Fruit fly (Drosophila melanogaster) whole organism, prepupa: ENCODE measurements around the gene Phb1.

Experiments used
- CG11294 ChIP-seq: fragments of 200-800 bp; sonication (Bioruptor generic); IDR thresholded peaks from 2 replicates; pipeline ENCODE4 v1.3.6; 2022; ENCODE audit warnings: missing biosample characterization, missing genetic modification characterization
- CG11762 ChIP-seq: fragments of 200-800 bp; sonication (Bioruptor generic); optimal IDR thresholded peaks from 3 replicates; lab custom pipeline; 2016; ENCODE audit warnings: missing biosample characterization, missing genetic modification characterization; ENCODE audit not compliant: insufficient read depth
- CG11902 ChIP-seq: fragments of 200-800 bp; sonication (Bioruptor generic); optimal IDR thresholded peaks from 3 replicates; lab custom pipeline; 2016; ENCODE audit warnings: missing biosample characterization, missing genetic modification characterization
- CG15336 ChIP-seq: fragments of 200-800 bp; sonication (Bioruptor generic); IDR thresholded peaks from 2 replicates; pipeline ENCODE4 v1.3.6; 2022; ENCODE audit warnings: missing biosample characterization, missing genetic modification characterization
- CG1621 ChIP-seq: fragments of 200-800 bp; sonication (Bioruptor generic); optimal IDR thresholded peaks from 3 replicates; lab custom pipeline; 2018; ENCODE audit warnings: missing biosample characterization, mild to moderate bottlenecking, missing genetic modification characterization
- CG16779 ChIP-seq: fragments of 200-800 bp; sonication (Bioruptor generic); optimal IDR thresholded peaks from 3 replicates; lab custom pipeline; 2017; ENCODE audit warnings: missing biosample characterization, mild to moderate bottlenecking, missing genetic modification characterization
- CG3032 ChIP-seq: fragments of 200-800 bp; optimal IDR thresholded peaks from 2 replicates; lab custom pipeline; 2019; ENCODE audit warnings: missing biosample characterization, mild to moderate bottlenecking, missing genetic modification characterization, moderate library complexity
- CG31627 ChIP-seq: fragments of 200-800 bp; sonication (Bioruptor generic); optimal IDR thresholded peaks from 3 replicates; lab custom pipeline; 2016; ENCODE audit warnings: missing biosample characterization, missing genetic modification characterization
- CG32006 ChIP-seq: fragments of 200-800 bp; sonication (Bioruptor generic); optimal IDR thresholded peaks from 3 replicates; lab custom pipeline; 2017; ENCODE audit warnings: missing biosample characterization, mild to moderate bottlenecking, missing genetic modification characterization
- CG34406 ChIP-seq: fragments of 200-800 bp; sonication (Bioruptor generic); optimal IDR thresholded peaks from 3 replicates; lab custom pipeline; 2016; ENCODE audit warnings: missing biosample characterization, missing genetic modification characterization
- CG3919 ChIP-seq: fragments of 200-800 bp; sonication (Bioruptor generic); optimal IDR thresholded peaks from 3 replicates; lab custom pipeline; 2016; ENCODE audit warnings: missing biosample characterization, missing genetic modification characterization
- CG4318 ChIP-seq: fragments of 200-800 bp; sonication (Bioruptor generic); optimal IDR thresholded peaks from 3 replicates; lab custom pipeline; 2017; ENCODE audit warnings: missing biosample characterization, mild to moderate bottlenecking, missing genetic modification characterization
- CG6163 ChIP-seq: fragments of 200-800 bp; sonication (Bioruptor generic); IDR thresholded peaks from 3 replicates; pipeline ENCODE4 v1.3.6; 2022; ENCODE audit warnings: missing biosample characterization, missing genetic modification characterization
- CG6276 ChIP-seq: fragments of 200-800 bp; sonication (Bioruptor generic); optimal IDR thresholded peaks from 2 replicates; lab custom pipeline; 2017; ENCODE audit warnings: missing biosample characterization, mild to moderate bottlenecking, missing genetic modification characterization
- CG6792 ChIP-seq: fragments of 200-800 bp; sonication (Bioruptor generic); optimal IDR thresholded peaks from 3 replicates; lab custom pipeline; 2016; ENCODE audit warnings: missing biosample characterization, missing genetic modification characterization
- CG6808 ChIP-seq: fragments of 200-800 bp; sonication (Bioruptor generic); optimal IDR thresholded peaks from 3 replicates; lab custom pipeline; 2017; ENCODE audit warnings: missing biosample characterization, missing genetic modification characterization, mild to moderate bottlenecking, moderate library complexity, missing genetic modification reagents
- CG6854 ChIP-seq: fragments of 200-800 bp; sonication (Bioruptor generic); optimal IDR thresholded peaks from 2 replicates; lab custom pipeline; 2017; ENCODE audit warnings: missing biosample characterization, mild to moderate bottlenecking, missing genetic modification characterization
- CG8119 ChIP-seq: fragments of 200-800 bp; sonication (Bioruptor generic); IDR thresholded peaks from 3 replicates; pipeline ENCODE4 v1.3.6; 2022; ENCODE audit warnings: missing biosample characterization, missing genetic modification characterization
- CG8319 ChIP-seq: fragments of 200-800 bp; sonication (Bioruptor generic); optimal IDR thresholded peaks from 3 replicates; lab custom pipeline; 2016; ENCODE audit warnings: missing biosample characterization, missing genetic modification characterization
- CG9139 ChIP-seq: fragments of 200-800 bp; sonication (Bioruptor generic); optimal IDR thresholded peaks from 3 replicates; lab custom pipeline; 2017; ENCODE audit warnings: missing biosample characterization, mild to moderate bottlenecking, missing genetic modification characterization
- Eip75B ChIP-seq: fragments of 200-800 bp; sonication (Bioruptor generic); optimal IDR thresholded peaks from 3 replicates; lab custom pipeline; 2016; ENCODE audit warnings: missing biosample characterization, missing genetic modification characterization
- Eip78C ChIP-seq: fragments of 200-800 bp; sonication (Bioruptor generic); peaks from one replicate; lab custom pipeline; 2016; ENCODE audit warnings: missing biosample characterization, missing genetic modification characterization
- Ets21C ChIP-seq: fragments of 200-800 bp; sonication (Bioruptor generic); optimal IDR thresholded peaks from 3 replicates; lab custom pipeline; 2016; ENCODE audit warnings: missing biosample characterization, missing genetic modification characterization
- Ets96B ChIP-seq: fragments of 200-800 bp; optimal IDR thresholded peaks from 2 replicates; lab custom pipeline; 2019; ENCODE audit warnings: missing biosample characterization, mild to moderate bottlenecking, missing genetic modification characterization, moderate library complexity
- Gug ChIP-seq: fragments of 200-800 bp; sonication (Bioruptor generic); IDR thresholded peaks from 2 replicates; pipeline ENCODE4 v1.3.6; 2022; ENCODE audit warnings: missing biosample characterization, missing genetic modification characterization
- Hr39 ChIP-seq: fragments of 200-800 bp; sonication (Bioruptor generic); optimal IDR thresholded peaks from 2 replicates; lab custom pipeline; 2016; ENCODE audit warnings: missing biosample characterization, missing genetic modification characterization
- Hr4 ChIP-seq: fragments of 200-800 bp; sonication (Bioruptor generic); optimal IDR thresholded peaks from 3 replicates; lab custom pipeline; 2016; ENCODE audit warnings: missing biosample characterization, missing genetic modification characterization
- Lpt ChIP-seq: fragments of 200-800 bp; sonication (Bioruptor generic); optimal IDR thresholded peaks from 3 replicates; lab custom pipeline; 2016; ENCODE audit warnings: missing biosample characterization, missing genetic modification characterization
- Met ChIP-seq: fragments of 200-800 bp; sonication (Bioruptor generic); optimal IDR thresholded peaks from 3 replicates; lab custom pipeline; 2016; ENCODE audit warnings: missing biosample characterization, missing genetic modification characterization
- Sox102F ChIP-seq: fragments of 200-800 bp; sonication (Bioruptor generic); optimal IDR thresholded peaks from 2 replicates; lab custom pipeline; 2016; ENCODE audit warnings: missing biosample characterization, mild to moderate bottlenecking, missing genetic modification characterization
- Sox14 ChIP-seq: fragments of 200-800 bp; sonication (Bioruptor generic); optimal IDR thresholded peaks from 3 replicates; lab custom pipeline; 2016; ENCODE audit warnings: missing biosample characterization, missing genetic modification characterization
- achi ChIP-seq: fragments of 200-800 bp; sonication (Bioruptor generic); optimal IDR thresholded peaks from 3 replicates; lab custom pipeline; 2016; ENCODE audit warnings: missing biosample characterization, missing genetic modification characterization
- cyc ChIP-seq: fragments of 200-800 bp; sonication (Bioruptor generic); optimal IDR thresholded peaks from 3 replicates; lab custom pipeline; 2016; ENCODE audit warnings: missing biosample characterization, missing genetic modification characterization
- dac ChIP-seq: fragments of 200-800 bp; sonication (Bioruptor generic); optimal IDR thresholded peaks from 2 replicates; lab custom pipeline; 2017; ENCODE audit warnings: missing biosample characterization, mild to moderate bottlenecking, missing genetic modification characterization
- dsx ChIP-seq: fragments of 200-800 bp; optimal IDR thresholded peaks from 3 replicates; lab custom pipeline; 2019; ENCODE audit warnings: missing biosample characterization, mild to moderate bottlenecking, missing genetic modification characterization, moderate library complexity; ENCODE audit not compliant: poor library complexity, severe bottlenecking
- esn ChIP-seq: fragments of 200-800 bp; sonication (Bioruptor generic); optimal IDR thresholded peaks from 2 replicates; lab custom pipeline; 2016; ENCODE audit warnings: missing biosample characterization, mild to moderate bottlenecking, missing genetic modification characterization, moderate library complexity
- fd59A ChIP-seq: fragments of 200-800 bp; sonication (Bioruptor generic); optimal IDR thresholded peaks from 2 replicates; lab custom pipeline; 2017; ENCODE audit warnings: missing biosample characterization, mild to moderate bottlenecking, missing genetic modification characterization, missing genetic modification reagents
- fd85E ChIP-seq: fragments of 200-800 bp; sonication (Bioruptor generic); optimal IDR thresholded peaks from 3 replicates; lab custom pipeline; 2016; ENCODE audit warnings: missing biosample characterization, missing genetic modification characterization
- fkh ChIP-seq: fragments of 200-800 bp; sonication (Bioruptor generic); optimal IDR thresholded peaks from 3 replicates; lab custom pipeline; 2017; ENCODE audit warnings: missing biosample characterization, mild to moderate bottlenecking, missing genetic modification characterization, moderate library complexity
- net ChIP-seq: fragments of 200-800 bp; sonication (Bioruptor generic); optimal IDR thresholded peaks from 3 replicates; lab custom pipeline; 2016; ENCODE audit warnings: missing biosample characterization, missing genetic modification characterization
- pdm3 ChIP-seq: fragments of 200-800 bp; sonication (Bioruptor generic); optimal IDR thresholded peaks from 3 replicates; lab custom pipeline; 2016; ENCODE audit warnings: missing biosample characterization, missing genetic modification characterization
- spab ChIP-seq: fragments of 200-800 bp; sonication (Bioruptor generic); optimal IDR thresholded peaks from 2 replicates; lab custom pipeline; 2017; ENCODE audit warnings: missing biosample characterization, mild to moderate bottlenecking, missing genetic modification characterization, missing genetic modification reagents
- ss ChIP-seq, 2 experiments: fragments of 200-800 bp; sonication (Bioruptor generic); optimal IDR thresholded peaks; 2 replicates in 1 of 2; 3 replicates in 1 of 2; lab custom pipeline; 2017 to 2018; ENCODE audit warnings: mild to moderate bottlenecking in 2 of 2, missing biosample characterization in 2 of 2, missing genetic modification characterization in 2 of 2, moderate library complexity in 1 of 2
- svp ChIP-seq: fragments of 200-800 bp; sonication (Bioruptor generic); peaks from one replicate; lab custom pipeline; 2016; ENCODE audit warnings: missing biosample characterization, missing genetic modification characterization
- topi ChIP-seq: fragments of 200-800 bp; sonication (Bioruptor generic); optimal IDR thresholded peaks from 3 replicates; lab custom pipeline; 2016; ENCODE audit warnings: missing biosample characterization, missing genetic modification characterization
- vri ChIP-seq: fragments of 200-800 bp; sonication (Bioruptor generic); optimal IDR thresholded peaks from 3 replicates; lab custom pipeline; 2016; ENCODE audit warnings: missing biosample characterization, mild to moderate bottlenecking, missing genetic modification characterization

The Phb1 gene

DNA sequence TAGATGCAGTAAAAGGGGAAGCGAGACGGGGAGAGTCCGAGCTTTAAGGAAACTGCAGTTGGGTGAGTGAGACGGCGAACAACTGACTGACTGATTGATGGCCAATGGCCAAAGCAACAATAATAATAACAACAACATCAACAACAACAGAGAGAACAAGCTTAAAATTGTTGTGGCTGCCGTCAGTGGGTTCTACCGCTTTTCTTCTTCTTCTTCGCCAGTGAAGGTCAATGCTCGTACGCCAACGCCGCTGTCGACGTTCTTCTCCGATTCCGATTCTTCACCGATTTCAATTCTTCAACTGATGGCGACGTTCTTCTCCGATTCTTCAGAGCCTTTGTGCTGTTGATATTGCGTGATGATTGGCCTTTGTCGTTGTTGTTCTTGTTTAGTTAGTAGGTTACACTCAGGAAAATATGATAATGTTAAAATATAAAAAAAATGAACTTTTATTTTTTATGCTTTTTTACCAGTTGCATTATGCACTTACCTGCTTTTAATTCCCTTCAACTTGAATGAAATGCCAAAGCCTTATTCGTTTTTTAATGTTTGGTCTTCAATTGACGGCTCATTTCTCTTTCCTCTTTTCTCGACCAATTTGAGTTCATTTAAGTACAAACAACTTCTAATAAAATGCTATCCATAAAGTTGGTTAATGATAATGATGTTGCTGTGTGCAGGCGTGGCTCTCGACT is 18.7 kb upstream of the Phb1 start (continued):
- TF ChIP-seq CG8119 (GFP tag; lab: Robert Waterston, UW) = peak; percentile 57; the same call in 2 of the 3 replicates
- peak; percentile 61 for TF ChIP-seq CG6163 (GFP tag; lab: Robert Waterston, UW)
- peak; percentile 46 for TF ChIP-seq CG1621 (tag; lab: Kevin White, UChicago)
- peak; percentile 34 for TF ChIP-seq CG3919 (GFP tag; lab: Kevin White, UChicago)
- TF ChIP-seq fd85E (GFP tag; lab: Kevin White, UChicago) = no peak
- TF ChIP-seq Met (GFP tag; lab: Kevin White, UChicago) = peak; percentile 83
- TF ChIP-seq CG9139 = no peak
- peak; percentile 84 for TF ChIP-seq svp (GFP tag; lab: Kevin White, UChicago)
- no peak for TF ChIP-seq Lpt
- peak; percentile 55 for TF ChIP-seq CG32006 (GFP tag; lab: Kevin White, UChicago)

DNA sequence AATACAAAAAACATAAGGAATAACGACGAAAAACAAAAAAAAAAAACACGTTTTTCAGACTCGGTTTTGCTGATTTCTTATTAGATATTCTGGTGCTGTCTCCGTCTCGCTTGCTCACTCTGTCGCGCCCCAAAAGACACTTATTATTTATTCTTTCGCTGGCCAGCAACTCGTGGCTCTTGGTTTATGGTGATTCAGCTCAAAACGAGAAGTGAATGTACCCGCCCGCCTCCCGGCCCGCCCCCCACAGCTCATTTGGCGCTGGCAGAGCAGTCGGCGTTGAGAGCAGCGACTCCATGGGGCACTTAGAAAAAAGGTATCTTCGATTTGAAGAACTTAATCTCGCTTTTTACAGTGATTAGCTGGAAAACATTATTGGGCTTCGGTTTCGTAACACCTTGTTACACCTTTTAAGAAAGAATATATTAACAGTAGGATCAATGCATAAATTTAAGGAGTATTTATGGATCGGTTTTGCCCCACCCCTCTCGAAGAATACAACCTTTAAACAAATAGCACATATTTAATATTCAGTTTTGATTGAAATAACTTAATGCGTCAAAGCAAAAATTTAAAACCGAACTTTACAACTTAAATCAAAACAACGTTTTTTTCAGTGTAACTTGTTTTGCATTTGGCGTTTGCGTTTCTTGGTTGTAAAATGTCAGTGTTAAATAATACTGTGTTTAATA is 17.9 kb upstream of the Phb1 start:
- peak; percentile 94 for TF ChIP-seq Hr39 (GFP tag; lab: Kevin White, UChicago)
- peak; percentile 55 for TF ChIP-seq CG11902 (GFP tag; lab: Kevin White, UChicago)
- peak; percentile 97 for TF ChIP-seq Eip78C (GFP tag; lab: Kevin White, UChicago)
- TF ChIP-seq fd85E (GFP tag; lab: Kevin White, UChicago) = peak; percentile 32
- TF ChIP-seq spab (GFP tag; lab: Kevin White, UChicago) = peak; percentile 67
- peak; percentile 63 for TF ChIP-seq CG16779 (tag; lab: Kevin White, UChicago)
- TF ChIP-seq Lpt = peak; percentile 85
- peak; percentile 74 for TF ChIP-seq Gug (GFP tag; lab: Robert Waterston, UW)
- TF ChIP-seq CG31627 (GFP tag; lab: Kevin White, UChicago) = peak; percentile 92
- TF ChIP-seq CG11762 (GFP tag; lab: Kevin White, UChicago) = peak; percentile 73
- TF ChIP-seq Hr4 (GFP tag; lab: Kevin White, UChicago) = peak; percentile 90
- TF ChIP-seq Ets96B = peak; percentile 57
- peak; percentile 92 for TF ChIP-seq Sox102F
- TF ChIP-seq pdm3 = peak; percentile 86
- TF ChIP-seq Met (GFP tag; lab: Kevin White, UChicago) = peak; percentile 93
- peak; percentile 76 for TF ChIP-seq CG3032 (tag; lab: Kevin White, UChicago)
- peak; percentile 82 for TF ChIP-seq CG6792
- TF ChIP-seq net = peak; percentile 88
- peak; percentile 87 for TF ChIP-seq CG3919 (GFP tag; lab: Kevin White, UChicago)
- TF ChIP-seq CG6808 (GFP tag; lab: Kevin White, UChicago) = peak; percentile 77
- peak; percentile 59 for TF ChIP-seq CG6163 (GFP tag; lab: Robert Waterston, UW)
- peak; percentile 94 for TF ChIP-seq topi (GFP tag; lab: Kevin White, UChicago)
- TF ChIP-seq dsx (GFP tag; lab: Kevin White, UChicago) = peak; percentile 36
- TF ChIP-seq CG6854 (GFP tag; lab: Kevin White, UChicago) = peak; percentile 54
- peak; percentile 93 for TF ChIP-seq esn (GFP tag; lab: Kevin White, UChicago)
- TF ChIP-seq CG6276 (GFP tag; lab: Kevin White, UChicago) = peak; percentile 91
- TF ChIP-seq fd59A (GFP tag; lab: Kevin White, UChicago) = peak; percentile 73
- TF ChIP-seq fkh (GFP tag; lab: Kevin White, UChicago) = no peak
- TF ChIP-seq CG1621 (tag; lab: Kevin White, UChicago) = peak; percentile 63
- TF ChIP-seq CG15336 (GFP tag; lab: Robert Waterston, UW) = peak; percentile 79
- TF ChIP-seq ss (GFP tag; optimal IDR thresholded peaks at IDR 0.05; lab: Kevin White, UChicago) = peak; percentile 17 to 54
- peak; percentile 80 for TF ChIP-seq Eip75B (GFP tag; lab: Kevin White, UChicago)
- peak; percentile 86 for TF ChIP-seq CG34406 (GFP tag; lab: Kevin White, UChicago)
- TF ChIP-seq dac = peak; percentile 75
- TF ChIP-seq CG8319 (GFP tag; lab: Kevin White, UChicago) = peak; percentile 67
- TF ChIP-seq vri = peak; percentile 84
- TF ChIP-seq cyc (GFP tag; lab: Kevin White, UChicago) = peak; percentile 91
- TF ChIP-seq CG32006 (GFP tag; lab: Kevin White, UChicago) = peak; percentile 95
- peak; percentile 93 for TF ChIP-seq Sox14 (GFP tag; lab: Kevin White, UChicago)
- peak; percentile 90 for TF ChIP-seq CG4318 (GFP tag; lab: Kevin White, UChicago)
- TF ChIP-seq achi (GFP tag; lab: Kevin White, UChicago) = peak; percentile 87
- peak; percentile 96 for TF ChIP-seq svp (GFP tag; lab: Kevin White, UChicago)
- TF ChIP-seq CG11294 (GFP tag; lab: Robert Waterston, UW) = peak; percentile 39; the same call in 1 of the 2 replicates
- TF ChIP-seq Ets21C (GFP tag; lab: Kevin White, UChicago) = peak; percentile 89
